Fruit fly (Drosophila melanogaster): ENCODE results near the gene CG13364.

DNA sequence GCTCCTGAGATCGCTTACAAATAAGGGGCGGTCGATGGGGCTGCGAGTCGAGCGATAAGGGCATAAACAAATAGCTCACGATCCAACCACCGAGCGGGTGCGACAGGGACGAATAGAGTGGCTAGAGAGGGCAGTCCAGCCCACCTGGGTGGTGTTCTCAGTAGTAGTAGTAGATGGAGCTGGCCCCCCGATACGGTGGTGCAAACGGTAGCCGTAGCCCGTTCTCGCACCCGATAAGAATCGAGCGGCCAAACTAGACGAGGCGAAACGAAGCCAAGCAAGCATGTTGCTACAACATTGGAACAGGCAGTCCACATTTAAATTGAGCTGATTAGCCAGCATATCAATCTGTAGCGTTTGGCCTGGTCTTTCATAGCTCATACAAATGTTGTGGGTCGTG is 44.4 kb downstream of the CG13364 start:
- TF ChIP-seq Dfd (GFP tag; optimal IDR thresholded peaks at IDR 0.05) (no peak), Hr83 (GFP tag; optimal IDR thresholded peaks at IDR 0.05; ENCODE audit: poor library complexity, severe bottlenecking) (no peak), OdsH (GFP tag; optimal IDR thresholded peaks at IDR 0.05) (no peak)
